Worm (Caenorhabditis elegans) whole organism, late embryonic: ENCODE results near the gene M6.4.

ENCODE experiments used
- ceh-19 ChIP-seq: fragments of 200-800 bp; sonication (Bioruptor generic); optimal IDR thresholded peaks from 2 replicates; lab custom pipeline; 2018; ENCODE audit warnings: mild to moderate bottlenecking, missing genetic modification characterization, missing compliant biosample characterization
- dve-1 ChIP-seq: sonication (generic microtip); optimal IDR thresholded peaks from 2 replicates; lab custom pipeline; 2017; ENCODE audit warnings: antibody characterized with exemption, mild to moderate bottlenecking, missing genetic modification characterization, missing compliant biosample characterization
- pros-1 ChIP-seq: fragments of 150-350 bp; optimal IDR thresholded peaks from 2 replicates; lab custom pipeline; 2014; ENCODE audit warnings: missing biosample characterization, missing genetic modification reagents, missing genetic modification characterization

- no peak for TF ChIP-seq ceh-19 (GFP tag; lab: Kevin White, UChicago)
- no peak for TF ChIP-seq dve-1 (tag; lab: Kevin White, UChicago)
- TF ChIP-seq pros-1: no peak
These were observed 37.9 kb upstream of the M6.4 start for ce11 chrX:591056-591455.
